Worm (Caenorhabditis elegans): ENCODE results near the gene C28C12.1.

DNA sequence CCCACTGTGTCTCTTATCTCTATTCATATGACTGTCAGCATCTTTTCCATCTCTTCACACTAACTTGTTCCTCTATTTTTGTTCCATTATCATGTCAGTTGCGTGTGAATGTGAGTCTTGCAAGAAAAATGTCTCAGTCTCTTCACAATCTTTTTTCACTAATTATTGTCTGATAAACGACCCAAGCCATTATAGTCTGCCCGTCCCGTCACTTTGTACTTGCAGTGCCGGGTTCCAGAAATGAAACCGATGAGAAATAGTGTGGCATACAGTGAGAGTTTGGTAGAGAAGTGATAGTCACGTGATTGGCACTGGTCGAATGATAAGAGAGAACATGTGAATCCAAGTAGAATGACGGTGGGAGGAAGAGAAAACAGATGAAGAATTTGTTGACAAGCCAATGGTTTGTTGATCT, 26.1 kb downstream of the C28C12.1 start:
- TF ChIP-seq pqm-1 (tag; optimal IDR thresholded peaks at IDR 0.05): peak; percentile 97
- TF ChIP-seq pha-4 (tag; optimal IDR thresholded peaks at IDR 0.05): peak; percentile 68
- TF ChIP-seq lin-15B (tag; optimal IDR thresholded peaks at IDR 0.05): no peak
- TF ChIP-seq ztf-4 (tag; optimal IDR thresholded peaks at IDR 0.05): peak; percentile 19
- TF ChIP-seq unc-39 (tag; optimal IDR thresholded peaks at IDR 0.05): no peak
